Worm (Caenorhabditis elegans) whole organism, L1 larva: ENCODE results near the gene C48B4.9.

Source experiments
- C04F5.9 ChIP-seq: sonication (generic microtip); optimal IDR thresholded peaks from 2 replicates; lab custom pipeline; 2016; ENCODE audit warnings: missing genetic modification characterization, missing compliant biosample characterization
- C16A3.4 ChIP-seq: fragments of 150-350 bp; optimal IDR thresholded peaks from 2 replicates; lab custom pipeline; 2014; ENCODE audit warnings: missing biosample characterization, missing genetic modification characterization
- aly-2 ChIP-seq: fragments of 150-350 bp; optimal IDR thresholded peaks from 2 replicates; lab custom pipeline; 2014; ENCODE audit warnings: missing biosample characterization, missing genetic modification characterization
- ceh-82 ChIP-seq, 3 experiments: fragments of 150-350 bp in 1 of 3; sonication (generic microtip) in 2 of 3; optimal IDR thresholded peaks; 2 replicates each; lab custom pipeline; 2014 to 2017; ENCODE audit warnings: missing biosample characterization in 3 of 3, missing genetic modification characterization in 3 of 3
- ceh-88 ChIP-seq: fragments of 200-800 bp; sonication (Bioruptor generic); IDR thresholded peaks from 2 replicates; pipeline ENCODE4 v1.3.6; 2022; ENCODE audit warnings: missing genetic modification characterization, missing compliant biosample characterization
- fkh-10 ChIP-seq: sonication (generic microtip); optimal IDR thresholded peaks from 2 replicates; lab custom pipeline; 2017; ENCODE audit warnings: missing biosample characterization, missing genetic modification reagents, missing genetic modification characterization
- jun-1 ChIP-seq: fragments of 150-350 bp; optimal IDR thresholded peaks from 2 replicates; lab custom pipeline; 2014; ENCODE audit warnings: missing biosample characterization, missing genetic modification reagents, missing genetic modification characterization
- lin-15B ChIP-seq: fragments of 150-350 bp; sonication (generic microtip); optimal IDR thresholded peaks from 3 replicates; lab custom pipeline; 2014; ENCODE audit warnings: missing biosample characterization, missing genetic modification characterization
- nhr-11 ChIP-seq: fragments of 150-350 bp; optimal IDR thresholded peaks from 2 replicates; lab custom pipeline; 2014; ENCODE audit warnings: missing biosample characterization, missing genetic modification characterization
- nhr-20 ChIP-seq: sonication (generic microtip); optimal IDR thresholded peaks from 2 replicates; lab custom pipeline; 2016; ENCODE audit warnings: mild to moderate bottlenecking, missing genetic modification characterization, missing compliant biosample characterization
- nhr-237 ChIP-seq: fragments of 150-350 bp; optimal IDR thresholded peaks from 2 replicates; lab custom pipeline; 2014; ENCODE audit warnings: missing biosample characterization, missing genetic modification characterization
- nhr-84 ChIP-seq: sonication (generic microtip); optimal IDR thresholded peaks from 2 replicates; lab custom pipeline; 2017; ENCODE audit warnings: missing biosample characterization, missing genetic modification characterization
- sup-37 ChIP-seq: fragments of 200-800 bp; sonication (Bioruptor generic); optimal IDR thresholded peaks from 2 replicates; lab custom pipeline; 2018; ENCODE audit warnings: mild to moderate bottlenecking, missing genetic modification characterization, missing compliant biosample characterization
- zip-4 ChIP-seq: fragments of 200-800 bp; sonication (Bioruptor generic); optimal IDR thresholded peaks from 2 replicates; lab custom pipeline; 2018; ENCODE audit warnings: mild to moderate bottlenecking, missing genetic modification characterization, moderate library complexity, missing compliant biosample characterization

DNA sequence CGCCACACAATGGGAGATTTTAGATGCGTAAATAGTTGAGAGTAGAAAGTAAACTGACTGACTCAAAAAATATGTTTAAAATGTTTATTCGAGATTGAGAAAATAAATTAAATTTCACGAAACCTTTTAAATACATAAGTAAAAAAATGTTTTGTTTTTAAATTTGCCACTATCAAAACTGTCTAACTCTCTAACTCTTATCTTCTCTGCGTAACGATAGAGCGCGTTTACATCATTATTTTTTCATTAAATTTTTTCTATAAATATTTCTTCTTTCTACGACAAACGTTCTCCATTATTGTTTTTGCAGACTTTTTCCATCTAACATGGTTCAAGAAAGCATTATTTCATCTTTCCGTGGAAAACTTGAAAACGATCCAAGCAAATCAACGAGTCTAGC, 20.3 kb downstream of the C48B4.9 start, which contains the start of gene eif-2Balpha:
- no peak for TF ChIP-seq C04F5.9 (tag; lab: Kevin White, UChicago)
- TF ChIP-seq zip-4 (GFP tag; lab: Kevin White, UChicago) = no peak
- TF ChIP-seq lin-15B = peak; percentile 17
- TF ChIP-seq aly-2 = no peak
- TF ChIP-seq nhr-20 = peak; percentile 4
- peak in 1 of 3 experiments; percentile 30 for TF ChIP-seq ceh-82 (tag; optimal IDR thresholded peaks at IDR 0.05; lab: Kevin White, UChicago)
- TF ChIP-seq C16A3.4 (tag; lab: Kevin White, UChicago) = peak; percentile 40
- TF ChIP-seq nhr-84 (tag; lab: Kevin White, UChicago) = no peak
- no peak for TF ChIP-seq ceh-88 (GFP tag; lab: Robert Waterston, UW)
- no peak for TF ChIP-seq jun-1 (tag; lab: Kevin White, UChicago)
- TF ChIP-seq nhr-237 (tag; lab: Kevin White, UChicago) = no peak
- TF ChIP-seq sup-37 (GFP tag; lab: Kevin White, UChicago) = no peak
- TF ChIP-seq fkh-10 (GFP tag; lab: Kevin White, UChicago) = no peak
- TF ChIP-seq nhr-11 (tag; lab: Kevin White, UChicago) = no peak
